Fruit fly (Drosophila melanogaster) whole organism, prepupa: ENCODE measurements around the gene MESR6.

Source experiments
- Blimp-1 ChIP-seq: fragments of 200-800 bp; sonication (Bioruptor generic); optimal IDR thresholded peaks from 3 replicates; lab custom pipeline; 2017; ENCODE audit warnings: missing biosample characterization, missing genetic modification characterization, mild to moderate bottlenecking, moderate library complexity, missing genetic modification reagents
- CG10631 ChIP-seq: fragments of 200-800 bp; sonication (Bioruptor generic); optimal IDR thresholded peaks from 2 replicates; lab custom pipeline; 2016; ENCODE audit warnings: missing biosample characterization, missing genetic modification characterization
- CG10669 ChIP-seq: fragments of 200-800 bp; sonication (Bioruptor generic); optimal IDR thresholded peaks from 3 replicates; lab custom pipeline; 2018; ENCODE audit warnings: missing biosample characterization, mild to moderate bottlenecking, missing genetic modification characterization, moderate library complexity
- CG11294 ChIP-seq: fragments of 200-800 bp; sonication (Bioruptor generic); IDR thresholded peaks from 2 replicates; pipeline ENCODE4 v1.3.6; 2022; ENCODE audit warnings: missing biosample characterization, missing genetic modification characterization
- CG11762 ChIP-seq: fragments of 200-800 bp; sonication (Bioruptor generic); optimal IDR thresholded peaks from 3 replicates; lab custom pipeline; 2016; ENCODE audit warnings: missing biosample characterization, missing genetic modification characterization; ENCODE audit not compliant: insufficient read depth
- CG11902 ChIP-seq: fragments of 200-800 bp; sonication (Bioruptor generic); optimal IDR thresholded peaks from 3 replicates; lab custom pipeline; 2016; ENCODE audit warnings: missing biosample characterization, missing genetic modification characterization
- CG15336 ChIP-seq: fragments of 200-800 bp; sonication (Bioruptor generic); IDR thresholded peaks from 2 replicates; pipeline ENCODE4 v1.3.6; 2022; ENCODE audit warnings: missing biosample characterization, missing genetic modification characterization
- CG1621 ChIP-seq: fragments of 200-800 bp; sonication (Bioruptor generic); optimal IDR thresholded peaks from 3 replicates; lab custom pipeline; 2018; ENCODE audit warnings: missing biosample characterization, mild to moderate bottlenecking, missing genetic modification characterization
- CG16779 ChIP-seq: fragments of 200-800 bp; sonication (Bioruptor generic); optimal IDR thresholded peaks from 3 replicates; lab custom pipeline; 2017; ENCODE audit warnings: missing biosample characterization, mild to moderate bottlenecking, missing genetic modification characterization
- CG31627 ChIP-seq: fragments of 200-800 bp; sonication (Bioruptor generic); optimal IDR thresholded peaks from 3 replicates; lab custom pipeline; 2016; ENCODE audit warnings: missing biosample characterization, missing genetic modification characterization
- CG32006 ChIP-seq: fragments of 200-800 bp; sonication (Bioruptor generic); optimal IDR thresholded peaks from 3 replicates; lab custom pipeline; 2017; ENCODE audit warnings: missing biosample characterization, mild to moderate bottlenecking, missing genetic modification characterization
- CG34406 ChIP-seq: fragments of 200-800 bp; sonication (Bioruptor generic); optimal IDR thresholded peaks from 3 replicates; lab custom pipeline; 2016; ENCODE audit warnings: missing biosample characterization, missing genetic modification characterization
- CG3919 ChIP-seq: fragments of 200-800 bp; sonication (Bioruptor generic); optimal IDR thresholded peaks from 3 replicates; lab custom pipeline; 2016; ENCODE audit warnings: missing biosample characterization, missing genetic modification characterization
- CG4318 ChIP-seq: fragments of 200-800 bp; sonication (Bioruptor generic); optimal IDR thresholded peaks from 3 replicates; lab custom pipeline; 2017; ENCODE audit warnings: missing biosample characterization, mild to moderate bottlenecking, missing genetic modification characterization
- CG6163 ChIP-seq: fragments of 200-800 bp; sonication (Bioruptor generic); IDR thresholded peaks from 3 replicates; pipeline ENCODE4 v1.3.6; 2022; ENCODE audit warnings: missing biosample characterization, missing genetic modification characterization
- CG6276 ChIP-seq: fragments of 200-800 bp; sonication (Bioruptor generic); optimal IDR thresholded peaks from 2 replicates; lab custom pipeline; 2017; ENCODE audit warnings: missing biosample characterization, mild to moderate bottlenecking, missing genetic modification characterization
- CG6792 ChIP-seq: fragments of 200-800 bp; sonication (Bioruptor generic); optimal IDR thresholded peaks from 3 replicates; lab custom pipeline; 2016; ENCODE audit warnings: missing biosample characterization, missing genetic modification characterization
- CG6808 ChIP-seq: fragments of 200-800 bp; sonication (Bioruptor generic); optimal IDR thresholded peaks from 3 replicates; lab custom pipeline; 2017; ENCODE audit warnings: missing biosample characterization, missing genetic modification characterization, mild to moderate bottlenecking, moderate library complexity, missing genetic modification reagents
- CG6854 ChIP-seq: fragments of 200-800 bp; sonication (Bioruptor generic); optimal IDR thresholded peaks from 2 replicates; lab custom pipeline; 2017; ENCODE audit warnings: missing biosample characterization, mild to moderate bottlenecking, missing genetic modification characterization
- CG7368 ChIP-seq: fragments of 200-800 bp; sonication (Bioruptor generic); optimal IDR thresholded peaks from 3 replicates; lab custom pipeline; 2016; ENCODE audit warnings: missing biosample characterization, missing genetic modification characterization
- CG8119 ChIP-seq: fragments of 200-800 bp; sonication (Bioruptor generic); IDR thresholded peaks from 3 replicates; pipeline ENCODE4 v1.3.6; 2022; ENCODE audit warnings: missing biosample characterization, missing genetic modification characterization
- CG8319 ChIP-seq: fragments of 200-800 bp; sonication (Bioruptor generic); optimal IDR thresholded peaks from 3 replicates; lab custom pipeline; 2016; ENCODE audit warnings: missing biosample characterization, missing genetic modification characterization
- CG8632 ChIP-seq: fragments of 200-800 bp; sonication (Bioruptor generic); optimal IDR thresholded peaks from 3 replicates; lab custom pipeline; 2016; ENCODE audit warnings: missing biosample characterization, missing genetic modification characterization
- CG9139 ChIP-seq: fragments of 200-800 bp; sonication (Bioruptor generic); optimal IDR thresholded peaks from 3 replicates; lab custom pipeline; 2017; ENCODE audit warnings: missing biosample characterization, mild to moderate bottlenecking, missing genetic modification characterization
- Eip75B ChIP-seq: fragments of 200-800 bp; sonication (Bioruptor generic); optimal IDR thresholded peaks from 3 replicates; lab custom pipeline; 2016; ENCODE audit warnings: missing biosample characterization, missing genetic modification characterization
- Eip78C ChIP-seq: fragments of 200-800 bp; sonication (Bioruptor generic); peaks from one replicate; lab custom pipeline; 2016; ENCODE audit warnings: missing biosample characterization, missing genetic modification characterization
- Eip93F ChIP-seq: fragments of 200-800 bp; sonication (Bioruptor generic); optimal IDR thresholded peaks from 2 replicates; lab custom pipeline; 2016; ENCODE audit warnings: missing biosample characterization, mild to moderate bottlenecking, missing genetic modification characterization
- Ets21C ChIP-seq: fragments of 200-800 bp; sonication (Bioruptor generic); optimal IDR thresholded peaks from 3 replicates; lab custom pipeline; 2016; ENCODE audit warnings: missing biosample characterization, missing genetic modification characterization
- Gug ChIP-seq: fragments of 200-800 bp; sonication (Bioruptor generic); IDR thresholded peaks from 2 replicates; pipeline ENCODE4 v1.3.6; 2022; ENCODE audit warnings: missing biosample characterization, missing genetic modification characterization
- Hr38 ChIP-seq: sonication (Bioruptor generic); optimal IDR thresholded peaks from 2 replicates; lab custom pipeline; 2016; ENCODE audit warnings: missing biosample characterization, missing genetic modification characterization
- Hr4 ChIP-seq: fragments of 200-800 bp; sonication (Bioruptor generic); optimal IDR thresholded peaks from 3 replicates; lab custom pipeline; 2016; ENCODE audit warnings: missing biosample characterization, missing genetic modification characterization
- Lpt ChIP-seq: fragments of 200-800 bp; sonication (Bioruptor generic); optimal IDR thresholded peaks from 3 replicates; lab custom pipeline; 2016; ENCODE audit warnings: missing biosample characterization, missing genetic modification characterization
- Met ChIP-seq: fragments of 200-800 bp; sonication (Bioruptor generic); optimal IDR thresholded peaks from 3 replicates; lab custom pipeline; 2016; ENCODE audit warnings: missing biosample characterization, missing genetic modification characterization
- OdsH ChIP-seq: fragments of 200-800 bp; sonication (Bioruptor generic); optimal IDR thresholded peaks from 3 replicates; lab custom pipeline; 2016; ENCODE audit warnings: missing biosample characterization, missing genetic modification characterization
- Smox ChIP-seq: fragments of 200-800 bp; sonication (Bioruptor generic); optimal IDR thresholded peaks from 3 replicates; lab custom pipeline; 2016; ENCODE audit warnings: missing biosample characterization, missing genetic modification characterization
- Sox102F ChIP-seq: fragments of 200-800 bp; sonication (Bioruptor generic); optimal IDR thresholded peaks from 2 replicates; lab custom pipeline; 2016; ENCODE audit warnings: missing biosample characterization, mild to moderate bottlenecking, missing genetic modification characterization
- Sox14 ChIP-seq: fragments of 200-800 bp; sonication (Bioruptor generic); optimal IDR thresholded peaks from 3 replicates; lab custom pipeline; 2016; ENCODE audit warnings: missing biosample characterization, missing genetic modification characterization
- Sox15 ChIP-seq: fragments of 200-800 bp; sonication (Bioruptor generic); optimal IDR thresholded peaks from 3 replicates; lab custom pipeline; 2016; ENCODE audit warnings: missing biosample characterization, missing genetic modification characterization
- achi ChIP-seq: fragments of 200-800 bp; sonication (Bioruptor generic); optimal IDR thresholded peaks from 3 replicates; lab custom pipeline; 2016; ENCODE audit warnings: missing biosample characterization, missing genetic modification characterization
- acj6 ChIP-seq: fragments of 200-800 bp; sonication (Bioruptor generic); optimal IDR thresholded peaks from 3 replicates; lab custom pipeline; 2016; ENCODE audit warnings: missing biosample characterization, missing genetic modification characterization
- cyc ChIP-seq: fragments of 200-800 bp; sonication (Bioruptor generic); optimal IDR thresholded peaks from 3 replicates; lab custom pipeline; 2016; ENCODE audit warnings: missing biosample characterization, missing genetic modification characterization
- dac ChIP-seq: fragments of 200-800 bp; sonication (Bioruptor generic); optimal IDR thresholded peaks from 2 replicates; lab custom pipeline; 2017; ENCODE audit warnings: missing biosample characterization, mild to moderate bottlenecking, missing genetic modification characterization
- eg ChIP-seq: fragments of 200-800 bp; sonication (Bioruptor generic); IDR thresholded peaks from 3 replicates; pipeline ENCODE4 v1.3.6; 2022; ENCODE audit warnings: missing biosample characterization, missing genetic modification characterization
- esn ChIP-seq: fragments of 200-800 bp; sonication (Bioruptor generic); optimal IDR thresholded peaks from 2 replicates; lab custom pipeline; 2016; ENCODE audit warnings: missing biosample characterization, mild to moderate bottlenecking, missing genetic modification characterization, moderate library complexity
- fd85E ChIP-seq: fragments of 200-800 bp; sonication (Bioruptor generic); optimal IDR thresholded peaks from 3 replicates; lab custom pipeline; 2016; ENCODE audit warnings: missing biosample characterization, missing genetic modification characterization
- fkh ChIP-seq: fragments of 200-800 bp; sonication (Bioruptor generic); optimal IDR thresholded peaks from 3 replicates; lab custom pipeline; 2017; ENCODE audit warnings: missing biosample characterization, mild to moderate bottlenecking, missing genetic modification characterization, moderate library complexity
- lz ChIP-seq: fragments of 200-800 bp; sonication (Bioruptor generic); optimal IDR thresholded peaks from 3 replicates; lab custom pipeline; 2016; ENCODE audit warnings: missing biosample characterization, missing genetic modification characterization
- net ChIP-seq: fragments of 200-800 bp; sonication (Bioruptor generic); optimal IDR thresholded peaks from 3 replicates; lab custom pipeline; 2016; ENCODE audit warnings: missing biosample characterization, missing genetic modification characterization
- salr ChIP-seq, 2 experiments: fragments of 200-800 bp; sonication (Bioruptor generic); optimal IDR thresholded peaks; 3 replicates each; lab custom pipeline; 2016 to 2018; ENCODE audit warnings: missing biosample characterization in 2 of 2, missing genetic modification characterization in 2 of 2, mild to moderate bottlenecking in 1 of 2
- spab ChIP-seq: fragments of 200-800 bp; sonication (Bioruptor generic); optimal IDR thresholded peaks from 2 replicates; lab custom pipeline; 2017; ENCODE audit warnings: missing biosample characterization, mild to moderate bottlenecking, missing genetic modification characterization, missing genetic modification reagents
- svp ChIP-seq: fragments of 200-800 bp; sonication (Bioruptor generic); peaks from one replicate; lab custom pipeline; 2016; ENCODE audit warnings: missing biosample characterization, missing genetic modification characterization
- vri ChIP-seq: fragments of 200-800 bp; sonication (Bioruptor generic); optimal IDR thresholded peaks from 3 replicates; lab custom pipeline; 2016; ENCODE audit warnings: missing biosample characterization, mild to moderate bottlenecking, missing genetic modification characterization

Gene MESR6

DNA sequence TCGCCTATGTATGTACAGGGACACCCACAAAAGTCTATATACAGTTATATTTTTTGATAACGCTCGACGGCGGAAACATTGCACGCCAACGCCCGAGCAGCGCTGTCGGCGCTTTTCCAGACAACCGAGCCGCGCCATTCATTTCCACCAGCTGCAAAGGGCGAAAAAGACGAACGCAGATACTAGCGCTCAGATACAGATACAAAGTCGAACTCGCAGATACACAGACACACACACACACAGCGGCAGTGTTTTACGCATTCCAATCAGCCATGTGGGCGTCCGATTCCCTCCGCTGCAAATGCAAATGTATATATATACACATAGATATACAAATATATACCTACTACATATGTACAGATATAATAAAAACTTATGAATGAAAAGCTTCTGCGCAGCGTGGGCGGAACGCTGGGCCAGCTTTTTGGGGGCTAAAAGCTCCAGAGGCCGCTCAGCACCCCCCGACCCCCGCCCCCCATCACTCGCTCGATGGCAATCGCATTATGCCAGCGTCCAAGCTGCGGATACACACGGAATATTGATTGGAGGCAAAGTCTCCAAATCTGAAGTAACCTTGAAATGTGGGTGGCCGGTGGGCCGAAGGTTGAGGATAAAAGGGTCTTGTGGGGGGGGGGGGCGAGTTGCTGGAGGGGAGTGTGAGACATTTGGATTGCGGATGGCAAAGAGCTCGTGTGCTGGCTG is 896 bp upstream of the MESR6 start:
- TF ChIP-seq Smox (no peak), Lpt (GFP tag; lab: Kevin White, UChicago) (no peak), CG10631 (GFP tag; lab: Kevin White, UChicago) (no peak), CG6808 (GFP tag; lab: Kevin White, UChicago) (peak; percentile 62), CG8119 (GFP tag; lab: Robert Waterston, UW) (no peak), CG6276 (GFP tag; lab: Kevin White, UChicago) (no peak), fd85E (no peak), Eip75B (GFP tag; lab: Kevin White, UChicago) (peak; percentile 1), CG6163 (GFP tag; lab: Robert Waterston, UW) (0 out of 3 replicates have a peak, but pooled peaks have one; percentile 19), Eip78C (GFP tag; lab: Kevin White, UChicago) (peak; percentile 35), Eip93F (peak; percentile 8), dac (GFP tag; lab: Kevin White, UChicago) (no peak), CG8319 (GFP tag; lab: Kevin White, UChicago) (no peak), CG15336 (GFP tag; lab: Robert Waterston, UW) (no peak), Met (GFP tag; lab: Kevin White, UChicago) (peak; percentile 21), CG32006 (GFP tag; lab: Kevin White, UChicago) (no peak), lz (no peak), CG3919 (no peak), CG34406 (GFP tag; lab: Kevin White, UChicago) (peak; percentile 6), fkh (GFP tag; lab: Kevin White, UChicago) (peak; percentile 55), CG7368 (peak; percentile 22), CG6854 (peak; percentile 32), CG4318 (GFP tag; lab: Kevin White, UChicago) (no peak), CG11762 (no peak), CG8632 (GFP tag; lab: Kevin White, UChicago) (no peak), CG11294 (no peak), OdsH (GFP tag; lab: Kevin White, UChicago) (no peak), Hr4 (GFP tag; lab: Kevin White, UChicago) (no peak), eg (no peak; the same call in 2 of the 3 replicates), Sox14 (GFP tag; lab: Kevin White, UChicago) (no peak), CG11902 (GFP tag; lab: Kevin White, UChicago) (no peak), vri (GFP tag; lab: Kevin White, UChicago) (no peak), Sox15 (GFP tag; lab: Kevin White, UChicago) (no peak), net (GFP tag; lab: Kevin White, UChicago) (no peak), CG9139 (peak; percentile 34), CG10669 (GFP tag; lab: Kevin White, UChicago) (no peak), Ets21C (GFP tag; lab: Kevin White, UChicago) (no peak), achi (peak; percentile 11), acj6 (no peak), CG31627 (GFP tag; lab: Kevin White, UChicago) (no peak), CG16779 (peak; percentile 91), cyc (GFP tag; lab: Kevin White, UChicago) (no peak), esn (GFP tag; lab: Kevin White, UChicago) (peak; percentile 13), CG6792 (GFP tag; lab: Kevin White, UChicago) (no peak), Hr38 (GFP tag; lab: Kevin White, UChicago) (no peak), salr (GFP tag; optimal IDR thresholded peaks at IDR 0.05; lab: Kevin White, UChicago) (peak in 1 of 2 experiments; percentile 16), Blimp-1 (GFP tag; lab: Kevin White, UChicago) (no peak), CG1621 (tag; lab: Kevin White, UChicago) (no peak), spab (GFP tag; lab: Kevin White, UChicago) (no peak), Gug (no peak), Sox102F (no peak), svp (GFP tag; lab: Kevin White, UChicago) (peak; percentile 80)
